Fruit fly (Drosophila melanogaster): Measurements from ENCODE around the gene CG42538.

The CG42538 gene

DNA sequence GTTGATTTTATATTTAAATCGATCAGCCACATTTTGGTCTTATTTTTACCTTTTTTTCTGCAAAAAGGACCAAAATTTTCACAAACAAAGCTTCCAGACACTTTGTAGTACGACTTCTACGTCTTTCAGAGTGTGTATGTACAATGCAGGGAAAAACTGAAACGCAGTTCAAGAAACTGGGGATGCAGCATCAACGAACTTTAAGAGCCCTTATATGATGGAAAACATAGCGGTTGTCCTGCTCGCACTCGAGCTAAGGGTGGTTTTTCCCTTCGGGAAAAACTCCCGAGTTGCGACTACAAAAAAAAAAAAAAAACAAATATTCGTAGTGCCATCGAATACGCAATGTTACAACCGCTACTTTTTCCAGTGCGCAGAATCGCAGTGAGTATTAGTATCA, 6.1 kb downstream of the CG42538 start:
- no peak for TF ChIP-seq Dll (optimal IDR thresholded peaks at IDR 0.05)
- no peak for TF ChIP-seq psq (optimal IDR thresholded peaks at IDR 0.05)
- no peak for TF ChIP-seq pan (optimal IDR thresholded peaks at IDR 0.05)
- TF ChIP-seq EcR (GFP tag; optimal IDR thresholded peaks at IDR 0.05): no peak
- TF ChIP-seq CG8478 (optimal IDR thresholded peaks at IDR 0.05): no peak
- TF ChIP-seq usp (GFP tag; optimal IDR thresholded peaks at IDR 0.05): no peak

DNA sequence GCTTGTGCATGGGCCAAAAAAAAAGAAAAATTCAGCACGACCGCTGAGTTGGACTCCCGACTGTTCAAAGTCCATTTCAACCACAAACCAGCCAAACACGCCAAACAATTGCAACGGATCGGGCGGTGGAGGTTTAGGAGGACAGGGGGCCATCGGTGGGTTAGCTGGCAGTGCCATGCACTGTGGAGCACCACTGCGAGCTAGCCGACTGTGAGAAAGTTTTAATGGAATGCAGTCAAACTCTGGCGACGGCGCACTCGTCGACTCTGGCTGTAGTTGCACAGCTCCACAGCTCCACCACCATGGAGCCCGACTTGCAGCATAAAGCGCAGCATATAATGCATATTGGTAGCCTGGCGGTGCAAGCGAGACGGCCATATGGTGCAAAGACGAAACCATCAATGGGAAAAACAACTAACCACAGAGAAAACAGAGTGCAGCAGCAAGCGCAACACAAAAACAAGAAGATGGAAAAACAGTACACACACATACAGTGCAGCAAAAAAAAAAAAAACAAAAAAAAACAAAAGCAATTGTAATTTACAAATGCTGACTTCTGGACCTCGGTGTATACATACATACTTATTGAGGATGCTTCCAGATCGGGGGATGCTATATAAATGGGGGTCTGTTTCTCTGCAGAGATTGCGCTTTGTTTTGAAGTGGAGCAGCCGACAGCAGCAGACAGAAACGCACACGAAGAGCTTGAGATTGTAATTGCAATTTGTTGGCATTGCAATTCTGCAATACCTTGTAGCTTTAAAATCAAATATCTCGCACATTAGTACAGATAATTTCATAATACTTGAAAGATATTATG, 7.1 kb downstream of the CG42538 start:
- peak in 1 of 2 experiments; percentile 0 for TF ChIP-seq EcR (GFP tag; optimal IDR thresholded peaks at IDR 0.05)
- no peak for TF ChIP-seq usp (GFP tag; optimal IDR thresholded peaks at IDR 0.05)

DNA sequence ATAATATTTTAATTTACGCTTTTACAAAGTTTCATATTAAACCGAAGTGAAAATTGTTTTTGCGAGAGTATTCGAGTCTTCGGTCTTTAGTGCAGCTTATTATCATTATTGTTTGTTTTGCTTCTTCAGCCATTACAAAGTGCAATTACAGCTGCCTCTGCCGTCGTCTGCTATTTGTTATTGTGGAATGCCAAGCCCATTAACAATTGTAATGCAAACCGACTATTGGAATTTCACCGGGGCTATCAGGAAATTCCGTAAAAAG, 7.7 kb downstream of the CG42538 start:
- TF ChIP-seq Dll (optimal IDR thresholded peaks at IDR 0.05) (no peak), usp (GFP tag; optimal IDR thresholded peaks at IDR 0.05) (no peak), CG8478 (optimal IDR thresholded peaks at IDR 0.05) (no peak), EcR (GFP tag; optimal IDR thresholded peaks at IDR 0.05) (no peak), pan (optimal IDR thresholded peaks at IDR 0.05) (no peak), psq (optimal IDR thresholded peaks at IDR 0.05) (no peak)

dm6 chr3L:16042640-16043039, 8.3 kb downstream of the CG42538 start:
- TF ChIP-seq usp (GFP tag; optimal IDR thresholded peaks at IDR 0.05): no peak
- no peak for TF ChIP-seq CG8478 (optimal IDR thresholded peaks at IDR 0.05)
- peak in 1 of 2 experiments; percentile 10 for TF ChIP-seq EcR (GFP tag; optimal IDR thresholded peaks at IDR 0.05)
- no peak for TF ChIP-seq Dll (optimal IDR thresholded peaks at IDR 0.05)
- TF ChIP-seq psq (optimal IDR thresholded peaks at IDR 0.05): no peak
- TF ChIP-seq pan (optimal IDR thresholded peaks at IDR 0.05): no peak

DNA sequence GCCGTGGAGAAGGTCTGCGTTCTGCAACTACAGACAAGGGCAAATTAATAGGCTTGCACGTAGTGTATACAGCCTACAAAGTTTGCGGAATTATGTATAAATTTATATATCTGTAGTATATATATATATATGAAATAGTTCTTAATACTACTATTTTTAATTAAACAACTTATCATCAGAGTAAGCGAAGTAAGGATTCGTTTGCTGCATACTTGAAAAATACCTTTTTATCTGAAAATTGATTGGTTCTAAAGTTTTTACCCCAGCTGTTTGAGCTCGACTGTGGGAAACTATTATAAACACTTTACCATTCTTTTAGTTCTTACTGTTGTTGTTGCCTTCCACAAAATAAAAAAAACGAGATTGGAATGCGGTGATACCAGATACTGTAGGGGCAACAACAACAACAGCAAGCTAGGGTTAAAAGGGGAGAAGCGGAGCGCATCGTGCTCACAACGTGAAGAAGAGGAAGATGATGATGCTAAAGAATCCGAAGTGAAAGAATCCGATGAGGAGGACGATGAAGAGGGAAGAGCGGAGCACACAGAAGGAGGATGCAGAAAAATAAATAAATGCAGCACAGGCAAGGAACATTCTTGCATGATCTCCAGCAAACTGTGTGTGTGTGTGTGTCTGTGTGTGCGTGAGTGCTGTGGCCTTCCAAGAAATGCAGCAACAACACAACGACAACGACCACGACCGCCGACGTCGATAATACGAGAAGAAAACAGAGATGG, 8.9 kb downstream of the CG42538 start:
- TF ChIP-seq EcR (GFP tag; optimal IDR thresholded peaks at IDR 0.05) (peak in 1 of 2 experiments; percentile 63), pan (optimal IDR thresholded peaks at IDR 0.05) (no peak), CG8478 (optimal IDR thresholded peaks at IDR 0.05) (no peak), Dll (optimal IDR thresholded peaks at IDR 0.05) (no peak)

- no peak for TF ChIP-seq Dll (optimal IDR thresholded peaks at IDR 0.05)
- TF ChIP-seq CG8478 (optimal IDR thresholded peaks at IDR 0.05): no peak
- TF ChIP-seq pan (optimal IDR thresholded peaks at IDR 0.05): no peak
- TF ChIP-seq psq (optimal IDR thresholded peaks at IDR 0.05): no peak
- TF ChIP-seq EcR (GFP tag; optimal IDR thresholded peaks at IDR 0.05): no peak
- TF ChIP-seq usp (GFP tag; optimal IDR thresholded peaks at IDR 0.05): no peak
Measured at dm6 chr3L:16043782-16044352, 9.5 kb downstream of the CG42538 start.

- TF ChIP-seq pan (optimal IDR thresholded peaks at IDR 0.05): no peak
- TF ChIP-seq EcR (GFP tag; optimal IDR thresholded peaks at IDR 0.05): no peak
- TF ChIP-seq Dll (optimal IDR thresholded peaks at IDR 0.05): no peak
- TF ChIP-seq CG8478 (optimal IDR thresholded peaks at IDR 0.05): no peak
- no peak for TF ChIP-seq usp (GFP tag; optimal IDR thresholded peaks at IDR 0.05)
- TF ChIP-seq psq (optimal IDR thresholded peaks at IDR 0.05): no peak
Measured at dm6 chr3L:16045083-16045830, 10.9 kb downstream of the CG42538 start.

- TF ChIP-seq Dll (optimal IDR thresholded peaks at IDR 0.05) (no peak), usp (GFP tag; optimal IDR thresholded peaks at IDR 0.05) (no peak), pan (optimal IDR thresholded peaks at IDR 0.05) (no peak), psq (optimal IDR thresholded peaks at IDR 0.05) (no peak)
Measured at dm6 chr3L:16045831-16046336, 11.6 kb downstream of the CG42538 start.

DNA sequence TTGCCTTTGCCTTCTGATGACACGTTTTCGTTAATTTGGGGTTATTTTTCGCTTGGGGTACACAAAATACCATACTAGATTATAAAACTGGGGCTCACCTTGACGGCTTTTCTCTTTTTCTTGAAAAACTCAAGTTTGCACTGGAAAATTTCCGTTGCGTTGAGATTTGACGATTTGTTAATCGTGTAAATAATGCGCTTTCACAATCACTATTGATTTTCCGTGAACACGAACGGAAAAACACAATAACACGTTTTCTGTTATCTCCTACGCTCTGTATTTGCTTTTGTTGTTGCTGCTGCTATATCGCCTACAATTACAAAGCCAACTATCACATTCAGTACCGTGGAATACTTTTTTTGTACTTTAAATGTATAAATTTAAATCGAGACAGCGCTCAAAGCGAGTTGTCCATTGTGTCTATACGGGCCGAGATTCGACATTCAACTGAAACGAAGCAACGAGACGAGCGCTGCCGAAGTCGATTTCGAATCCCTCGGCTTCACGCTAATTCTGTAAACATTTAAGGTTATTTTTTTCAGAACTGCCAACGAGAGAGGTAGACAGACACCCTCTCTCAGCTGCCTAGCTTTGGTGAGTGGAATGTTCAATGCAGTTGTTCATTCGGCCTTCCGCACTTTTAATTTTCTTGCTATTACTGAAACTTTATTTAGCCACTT, 12.2 kb downstream of the CG42538 start:
- TF ChIP-seq pan (optimal IDR thresholded peaks at IDR 0.05): no peak
- no peak for TF ChIP-seq EcR (GFP tag; optimal IDR thresholded peaks at IDR 0.05)
- no peak for TF ChIP-seq psq (optimal IDR thresholded peaks at IDR 0.05)
- no peak for TF ChIP-seq Dll (optimal IDR thresholded peaks at IDR 0.05)
- TF ChIP-seq CG8478 (optimal IDR thresholded peaks at IDR 0.05): no peak
- TF ChIP-seq usp (GFP tag; optimal IDR thresholded peaks at IDR 0.05): no peak

DNA sequence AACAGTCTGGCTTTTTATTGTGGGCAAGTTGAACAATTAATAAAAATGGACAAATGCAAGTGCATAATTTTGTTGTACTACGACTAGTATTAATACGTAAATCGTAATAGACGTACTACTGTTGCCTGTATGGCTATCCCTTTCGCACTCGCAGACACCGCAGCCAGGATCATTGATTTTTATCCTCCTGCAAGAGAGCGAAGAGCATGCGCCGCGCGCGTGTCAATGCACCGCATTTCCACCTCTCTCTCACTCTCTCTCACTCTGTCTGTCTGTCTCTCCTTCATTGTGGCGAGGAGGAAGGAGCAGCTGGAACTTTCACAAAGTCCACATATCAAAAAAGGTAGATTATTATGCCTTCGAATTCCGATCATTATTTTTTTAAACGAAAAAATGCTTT, 12.8 kb downstream of the CG42538 start:
- TF ChIP-seq Dll (optimal IDR thresholded peaks at IDR 0.05) (peak; percentile 78), usp (GFP tag; optimal IDR thresholded peaks at IDR 0.05) (no peak), pan (optimal IDR thresholded peaks at IDR 0.05) (no peak), psq (optimal IDR thresholded peaks at IDR 0.05) (no peak), CG8478 (optimal IDR thresholded peaks at IDR 0.05) (no peak), EcR (GFP tag; optimal IDR thresholded peaks at IDR 0.05) (peak in 1 of 2 experiments; percentile 69)

DNA sequence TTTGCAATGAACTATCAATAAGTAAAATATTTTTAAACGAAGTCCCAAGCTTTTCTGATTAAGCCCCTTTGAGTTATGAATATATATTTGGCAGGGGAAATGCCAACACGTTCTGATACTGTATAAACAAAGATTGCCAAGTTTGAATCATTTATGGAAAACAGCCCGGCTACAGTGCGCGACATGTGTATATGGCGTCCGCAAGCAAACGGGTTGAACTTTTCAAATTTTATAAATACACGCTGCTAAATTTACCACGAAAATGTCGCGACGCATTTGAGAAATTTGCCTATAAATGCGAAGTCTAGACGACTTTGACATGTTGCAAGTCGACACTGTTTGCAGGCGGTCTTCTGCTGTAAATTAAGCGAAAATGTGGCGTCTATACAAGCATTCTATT, 13.8 kb downstream of the CG42538 start:
- TF ChIP-seq usp (GFP tag; optimal IDR thresholded peaks at IDR 0.05) (no peak), CG8478 (optimal IDR thresholded peaks at IDR 0.05) (no peak), pan (optimal IDR thresholded peaks at IDR 0.05) (no peak), Dll (optimal IDR thresholded peaks at IDR 0.05) (no peak), psq (optimal IDR thresholded peaks at IDR 0.05) (no peak), EcR (GFP tag; optimal IDR thresholded peaks at IDR 0.05) (no peak)
